Fruit fly (Drosophila melanogaster): ENCODE data around the gene CG11694.
A peak's percentile ranks its signal among the peaks of the same experiment; 100 is the strongest.

CG11694 gene

dm6 chr3R:8355579-8355978 is 43.6 kb upstream of the CG11694 start (continued):
- TF ChIP-seq az2 (GFP tag; optimal IDR thresholded peaks at IDR 0.05) (peak; percentile 95), Hey (tag; optimal IDR thresholded peaks at IDR 0.05) (peak; percentile 83), dimm (GFP tag; IDR thresholded peaks at IDR 0.05) (peak; percentile 81), dan (GFP tag; IDR thresholded peaks at IDR 0.05) (peak; percentile 37; the same call in 1 of the 2 replicates), CG4360 (GFP tag; IDR thresholded peaks at IDR 0.05) (peak; percentile 63), CG14050 (GFP tag; IDR thresholded peaks at IDR 0.05) (peak; percentile 91), bigmax (GFP tag; optimal IDR thresholded peaks at IDR 0.05) (peak; percentile 42), CG34376 (GFP tag; optimal IDR thresholded peaks at IDR 0.05) (peak; percentile 95), C15 (GFP tag; IDR thresholded peaks at IDR 0.05) (peak; percentile 92), CG1647 (GFP tag; optimal IDR thresholded peaks at IDR 0.05) (peak; percentile 93), CoRest (tag; optimal IDR thresholded peaks at IDR 0.05) (peak; percentile 92), CG12236 (GFP tag; optimal IDR thresholded peaks at IDR 0.05) (peak; percentile 80), bab2 (GFP tag; optimal IDR thresholded peaks at IDR 0.05) (peak; percentile 96), al (GFP tag; IDR thresholded peaks at IDR 0.05) (peak; percentile 97), Atf-2 (GFP tag; optimal IDR thresholded peaks at IDR 0.05) (peak; percentile 94), PHDP (tag; optimal IDR thresholded peaks at IDR 0.05) (peak; percentile 97), CG17612 (GFP tag; IDR thresholded peaks at IDR 0.05) (peak; percentile 87), zf30C (GFP tag; optimal IDR thresholded peaks at IDR 0.05) (peak; percentile 90), CG16863 (GFP tag; optimal IDR thresholded peaks at IDR 0.05) (peak; percentile 90), CTCF (GFP tag; optimal IDR thresholded peaks at IDR 0.05) (peak; percentile 51), Abd-B (GFP tag; optimal IDR thresholded peaks at IDR 0.05) (peak; percentile 86), ken (GFP tag; IDR thresholded peaks at IDR 0.05) (peak; percentile 90), nom (GFP tag; optimal IDR thresholded peaks at IDR 0.05) (peak; percentile 27), CG15601 (tag; optimal IDR thresholded peaks at IDR 0.05) (peak; percentile 69), Sox102F (GFP tag; optimal IDR thresholded peaks at IDR 0.05) (peak; percentile 96), tx (GFP tag; optimal IDR thresholded peaks at IDR 0.05) (peak; percentile 96), p53 (GFP tag; optimal IDR thresholded peaks at IDR 0.05) (peak; percentile 91), seq (GFP tag; IDR thresholded peaks at IDR 0.05) (peak; percentile 95), crc (GFP tag; optimal IDR thresholded peaks at IDR 0.05) (peak; percentile 96), CG31388 (GFP tag; optimal IDR thresholded peaks at IDR 0.05) (peak; percentile 88), knrl (GFP tag; IDR thresholded peaks at IDR 0.05; ENCODE audit: partially characterized antibody) (no peak), vvl (GFP tag; IDR thresholded peaks at IDR 0.05) (peak; percentile 97), slou (GFP tag; optimal IDR thresholded peaks at IDR 0.05) (peak; percentile 92), org-1 (GFP tag; optimal IDR thresholded peaks at IDR 0.05) (peak; percentile 93), CG17829 (tag; optimal IDR thresholded peaks at IDR 0.05) (peak; percentile 88), slbo (GFP tag; IDR thresholded peaks at IDR 0.05) (peak; percentile 98), CG15479 (GFP tag; optimal IDR thresholded peaks at IDR 0.05) (no peak), nmo (GFP tag; optimal IDR thresholded peaks at IDR 0.05) (peak; percentile 89), CG31224 (GFP tag; IDR thresholded peaks at IDR 0.05) (peak; percentile 93), Vsx1 (GFP tag; optimal IDR thresholded peaks at IDR 0.05) (peak; percentile 91), Mrtf (GFP tag; IDR thresholded peaks at IDR 0.05) (peak; percentile 94), repo (GFP tag; optimal IDR thresholded peaks at IDR 0.05) (peak; percentile 96), phol (tag; optimal IDR thresholded peaks at IDR 0.05) (peak; percentile 91), CG34422 (GFP tag; IDR thresholded peaks at IDR 0.05) (peak; percentile 92), CG3407 (GFP tag; optimal IDR thresholded peaks at IDR 0.05) (peak; percentile 87), CG12769 (tag; optimal IDR thresholded peaks at IDR 0.05) (peak; percentile 99), CG15011 (GFP tag; optimal IDR thresholded peaks at IDR 0.05) (peak; percentile 92), CG1024 (GFP tag; IDR thresholded peaks at IDR 0.05) (peak; percentile 73), Atf6 (GFP tag; IDR thresholded peaks at IDR 0.05) (peak; percentile 97), ac (GFP tag; optimal IDR thresholded peaks at IDR 0.05) (peak; percentile 70), unpg (GFP tag; optimal IDR thresholded peaks at IDR 0.05) (peak; percentile 97), CG34224 (GFP tag; IDR thresholded peaks at IDR 0.05; ENCODE audit: partially characterized antibody) (no peak)

Measured in whole organism, embryonic.